Worm (Caenorhabditis elegans): ENCODE measurements around the gene ZK757.10.

DNA sequence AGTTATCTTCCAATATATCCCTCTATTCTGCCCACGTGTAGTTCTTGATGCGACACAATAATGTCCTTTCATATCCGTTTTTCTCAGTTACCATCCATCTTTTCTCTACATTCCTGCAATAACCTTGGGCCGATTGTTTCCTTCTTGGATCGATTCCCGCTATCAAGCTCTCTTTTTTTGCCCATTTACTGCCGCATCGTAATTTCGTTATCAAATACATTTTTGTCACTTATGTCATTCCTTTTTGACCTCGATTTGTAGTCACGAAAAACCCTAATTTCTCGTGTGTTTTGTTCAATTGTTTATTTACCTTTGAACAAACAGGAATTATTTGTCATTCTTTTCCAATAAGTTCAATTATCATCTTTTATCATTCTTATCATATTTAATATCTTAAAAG is 27.1 kb upstream of the ZK757.10 start:
- TF ChIP-seq cog-1 (tag; optimal IDR thresholded peaks at IDR 0.05) (no peak), T22C8.4 (GFP tag; IDR thresholded peaks at IDR 0.05) (no peak), med-1 (GFP tag; optimal IDR thresholded peaks at IDR 0.05; ENCODE audit: insufficient read depth) (no peak), tab-1 (GFP tag; IDR thresholded peaks at IDR 0.05) (no peak), klf-2 (GFP tag; conservative IDR thresholded peaks at IDR 0.05) (no peak), flt-1 (GFP tag; IDR thresholded peaks at IDR 0.05) (no peak)
